Fruit fly (Drosophila melanogaster) whole organism, adult: Measurements from ENCODE around the gene CG11986.

Source experiments
- CG11617 ChIP-seq: fragments of 200-800 bp; sonication (Bioruptor generic); optimal IDR thresholded peaks from 2 replicates; lab custom pipeline; 2017; ENCODE audit warnings: mild to moderate bottlenecking, missing biosample characterization, missing genetic modification reagents, missing genetic modification characterization
- CG12768 ChIP-seq: fragments of 200-800 bp; sonication (Bioruptor generic); optimal IDR thresholded peaks from 2 replicates; lab custom pipeline; 2017; ENCODE audit warnings: missing biosample characterization, missing genetic modification characterization, mild to moderate bottlenecking, moderate library complexity, missing genetic modification reagents
- CG7045 ChIP-seq: fragments of 200-800 bp; sonication (Bioruptor generic); optimal IDR thresholded peaks from 2 replicates; lab custom pipeline; 2017; ENCODE audit warnings: missing biosample characterization, mild to moderate bottlenecking, missing genetic modification characterization
- Mnt ChIP-seq: fragments of 200-800 bp; sonication (Bioruptor generic); optimal IDR thresholded peaks from 2 replicates; lab custom pipeline; 2016; ENCODE audit warnings: missing biosample characterization, mild to moderate bottlenecking, missing genetic modification characterization
- bab1 ChIP-seq: fragments of 200-800 bp; sonication (Bioruptor generic); optimal IDR thresholded peaks from 3 replicates; lab custom pipeline; 2019; ENCODE audit warnings: missing biosample characterization, mild to moderate bottlenecking, missing genetic modification characterization, moderate library complexity
- kay ChIP-seq: fragments of 200-800 bp; sonication (Bioruptor generic); peaks from one replicate; lab custom pipeline; 2016; ENCODE audit warnings: missing biosample characterization, missing genetic modification characterization, borderline replicate concordance
- ovo ChIP-seq: fragments of 200-800 bp; sonication (Bioruptor generic); optimal IDR thresholded peaks from 2 replicates; lab custom pipeline; 2016; ENCODE audit warnings: missing biosample characterization, missing genetic modification characterization
- toe ChIP-seq: fragments of 200-800 bp; sonication (Bioruptor generic); optimal IDR thresholded peaks from 2 replicates; lab custom pipeline; 2016; ENCODE audit warnings: missing biosample characterization, missing genetic modification characterization

DNA sequence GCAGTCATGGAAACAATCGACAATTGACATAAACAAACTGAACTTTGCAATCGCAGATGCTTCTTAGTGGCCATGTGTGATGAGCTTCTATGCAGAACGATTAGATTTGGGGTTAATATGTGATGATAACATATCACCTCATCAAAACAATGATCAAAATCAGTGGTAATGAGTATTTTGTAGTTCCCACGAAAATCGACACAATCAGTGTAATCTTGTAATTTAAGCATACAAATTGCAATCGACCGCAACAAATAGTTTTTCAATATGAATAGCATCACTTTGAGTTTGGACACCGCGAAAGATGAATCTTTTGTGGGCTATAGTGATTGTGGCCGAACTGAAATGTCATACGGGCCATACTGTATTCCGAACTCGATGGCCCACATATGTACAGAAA is 17.8 kb upstream of the CG11986 start, which contains the start of gene CG11977:
- TF ChIP-seq ovo (GFP tag; lab: Kevin White, UChicago) (no peak), CG11617 (GFP tag; lab: Kevin White, UChicago) (no peak), bab1 (no peak), toe (GFP tag; lab: Kevin White, UChicago) (no peak), CG12768 (GFP tag; lab: Kevin White, UChicago) (no peak), Mnt (GFP tag; lab: Kevin White, UChicago) (no peak), kay (GFP tag; lab: Kevin White, UChicago) (no peak), CG7045 (GFP tag; lab: Kevin White, UChicago) (no peak)
